Worm (Caenorhabditis elegans) whole organism, early embryonic: ENCODE data around the gene gar-1.

Experiments
- B0310.2 ChIP-seq: sonication (generic microtip); optimal IDR thresholded peaks from 2 replicates; lab custom pipeline; 2016; ENCODE audit warnings: mild to moderate bottlenecking, missing genetic modification characterization, missing compliant biosample characterization
- pes-1 ChIP-seq: fragments of 200-800 bp; sonication (Bioruptor generic); IDR thresholded peaks from 2 replicates; pipeline ENCODE4 v1.3.6; 2022; ENCODE audit warnings: missing genetic modification reagents, missing genetic modification characterization, missing compliant biosample characterization
- tbx-37 ChIP-seq: fragments of 200-800 bp; sonication (Bioruptor generic); conservative IDR thresholded peaks from 2 replicates; pipeline ENCODE4 v1.3.6; 2022; ENCODE audit warnings: missing genetic modification reagents, missing genetic modification characterization, missing compliant biosample characterization
- tra-4 ChIP-seq: sonication (generic microtip); optimal IDR thresholded peaks from 2 replicates; lab custom pipeline; 2017; ENCODE audit warnings: missing genetic modification characterization, missing compliant biosample characterization

DNA sequence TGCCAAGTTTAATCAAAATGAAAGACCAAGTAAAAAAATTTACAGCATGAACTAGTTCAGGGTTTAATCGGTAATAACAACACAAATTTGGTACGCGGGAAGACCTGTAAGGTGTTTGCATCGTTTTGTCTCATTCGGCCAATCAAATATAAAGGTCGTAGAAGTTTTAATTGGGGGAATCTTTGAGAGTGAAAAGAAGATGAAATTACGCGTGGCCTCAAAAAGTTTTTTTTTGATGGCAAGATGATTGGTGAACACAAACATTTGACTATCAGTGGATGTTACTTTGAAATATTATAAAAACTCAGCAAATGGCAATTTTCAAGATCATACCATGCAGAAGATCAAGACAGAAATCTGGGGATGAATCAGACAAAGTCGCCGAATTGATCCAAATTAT, 29.5 kb downstream of the gar-1 start, which contains the start of gene nas-33:
- no peak for TF ChIP-seq B0310.2 (tag; lab: Kevin White, UChicago)
- TF ChIP-seq tra-4 (tag; lab: Kevin White, UChicago): no peak
- TF ChIP-seq pes-1 (GFP tag; lab: Robert Waterston, UW): no peak
- TF ChIP-seq tbx-37: no peak
